Fruit fly (Drosophila melanogaster) whole organism, embryonic: Measurements from ENCODE around the gene HisCl1.

Experiments
- Atf-2 ChIP-seq: fragments of 200-800 bp; sonication (Bioruptor generic); optimal IDR thresholded peaks from 2 replicates; lab custom pipeline; 2016; ENCODE audit warnings: missing biosample characterization, missing genetic modification characterization
- B-H2 ChIP-seq: fragments of 200-800 bp; sonication (Bioruptor generic); optimal IDR thresholded peaks from 2 replicates; lab custom pipeline; 2018; ENCODE audit warnings: missing biosample characterization, mild to moderate bottlenecking, missing genetic modification characterization
- BEAF-32 ChIP-seq: fragments of 200-800 bp; sonication (Bioruptor generic); optimal IDR thresholded peaks from 3 replicates; lab custom pipeline; 2017; ENCODE audit warnings: missing biosample characterization, missing genetic modification characterization, mild to moderate bottlenecking, moderate library complexity, missing genetic modification reagents
- CG10565 ChIP-seq: fragments of 200-800 bp; sonication (Bioruptor generic); optimal IDR thresholded peaks from 3 replicates; lab custom pipeline; 2016; ENCODE audit warnings: missing biosample characterization, mild to moderate bottlenecking, missing genetic modification characterization
- CG10959 ChIP-seq: fragments of 200-800 bp; sonication (Bioruptor generic); IDR thresholded peaks from 2 replicates; pipeline ENCODE4 v1.3.6; 2022; ENCODE audit warnings: missing biosample characterization, missing genetic modification characterization
- CG12219 ChIP-seq: fragments of 200-800 bp; sonication (Bioruptor generic); optimal IDR thresholded peaks from 3 replicates; lab custom pipeline; 2018; ENCODE audit warnings: missing biosample characterization, mild to moderate bottlenecking, missing genetic modification characterization
- CG12659 ChIP-seq: fragments of 200-800 bp; sonication (Bioruptor generic); optimal IDR thresholded peaks from 3 replicates; lab custom pipeline; 2017; ENCODE audit warnings: mild to moderate bottlenecking, missing biosample characterization, missing genetic modification reagents, missing genetic modification characterization
- CG14014 ChIP-seq: fragments of 200-800 bp; sonication (Bioruptor generic); IDR thresholded peaks from 2 replicates; pipeline ENCODE4 v1.3.6; 2022; ENCODE audit warnings: missing biosample characterization, missing genetic modification characterization
- CG15601 ChIP-seq: fragments of 200-800 bp; sonication (Bioruptor generic); optimal IDR thresholded peaks from 3 replicates; lab custom pipeline; 2019; ENCODE audit warnings: missing biosample characterization, mild to moderate bottlenecking, missing genetic modification characterization, moderate library complexity
- CG16813 ChIP-seq: fragments of 200-800 bp; sonication (Bioruptor generic); IDR thresholded peaks from 3 replicates; pipeline ENCODE4 v1.3.6; 2022; ENCODE audit warnings: missing biosample characterization, missing genetic modification characterization; ENCODE audit not compliant: partially characterized antibody
- CG17186 ChIP-seq: fragments of 200-800 bp; sonication (Bioruptor generic); optimal IDR thresholded peaks from 3 replicates; lab custom pipeline; 2017; ENCODE audit warnings: missing biosample characterization, missing genetic modification reagents, missing genetic modification characterization
- CG17829 ChIP-seq: fragments of 200-800 bp; optimal IDR thresholded peaks from 2 replicates; lab custom pipeline; 2019; ENCODE audit warnings: missing biosample characterization, mild to moderate bottlenecking, missing genetic modification characterization, moderate library complexity
- CG30403 ChIP-seq: fragments of 200-800 bp; sonication (Bioruptor generic); optimal IDR thresholded peaks from 3 replicates; lab custom pipeline; 2016; ENCODE audit warnings: missing biosample characterization, missing genetic modification characterization
- CG32767 ChIP-seq: fragments of 200-800 bp; sonication (Bioruptor generic); IDR thresholded peaks from 2 replicates; pipeline ENCODE4 v1.3.6; 2022; ENCODE audit warnings: missing biosample characterization, missing genetic modification characterization
- CG34224 ChIP-seq: fragments of 200-800 bp; sonication (Bioruptor generic); IDR thresholded peaks from 3 replicates; pipeline ENCODE4 v1.3.6; 2022; ENCODE audit warnings: missing biosample characterization, missing genetic modification characterization; ENCODE audit not compliant: partially characterized antibody
- CG34376 ChIP-seq: fragments of 200-800 bp; sonication (Bioruptor generic); optimal IDR thresholded peaks from 2 replicates; lab custom pipeline; 2018; ENCODE audit warnings: missing biosample characterization, mild to moderate bottlenecking, missing genetic modification characterization
- CG3847 ChIP-seq: fragments of 200-800 bp; sonication (Bioruptor generic); IDR thresholded peaks from 2 replicates; pipeline ENCODE4 v1.3.6; 2022; ENCODE audit warnings: missing biosample characterization, missing genetic modification characterization
- CG4617 ChIP-seq: fragments of 200-800 bp; sonication (Bioruptor generic); optimal IDR thresholded peaks from 3 replicates; lab custom pipeline; 2016; ENCODE audit warnings: missing biosample characterization, missing genetic modification characterization, borderline replicate concordance
- CG4730 ChIP-seq: fragments of 200-800 bp; sonication (Bioruptor generic); IDR thresholded peaks from 2 replicates; pipeline ENCODE4 v1.3.6; 2022; ENCODE audit warnings: missing biosample characterization, missing genetic modification characterization
- CG7928 ChIP-seq: fragments of 200-800 bp; sonication (Bioruptor generic); optimal IDR thresholded peaks from 2 replicates; lab custom pipeline; 2017; ENCODE audit warnings: missing biosample characterization, mild to moderate bottlenecking, missing genetic modification characterization
- CG7987 ChIP-seq: fragments of 200-800 bp; sonication (Bioruptor generic); optimal IDR thresholded peaks from 2 replicates; lab custom pipeline; 2018; ENCODE audit warnings: missing biosample characterization, mild to moderate bottlenecking, missing genetic modification characterization, moderate library complexity
- Dfd ChIP-seq, 2 experiments: fragments of >200 bp; optimal IDR thresholded peaks; 2 replicates each; lab custom pipeline; 2017; ENCODE audit warnings: missing biosample characterization in 2 of 2, missing genetic modification characterization in 2 of 2
- Dp ChIP-seq: fragments of 200-800 bp; sonication (Bioruptor generic); optimal IDR thresholded peaks from 2 replicates; lab custom pipeline; 2018; ENCODE audit warnings: missing biosample characterization, mild to moderate bottlenecking, missing genetic modification characterization, moderate library complexity
- Dref ChIP-seq: fragments of 200-800 bp; sonication (Bioruptor generic); IDR thresholded peaks from 2 replicates; pipeline ENCODE4 v1.3.6; 2022; ENCODE audit warnings: missing biosample characterization, missing genetic modification characterization
- GATAe ChIP-seq: fragments of 200-800 bp; sonication (Bioruptor generic); conservative IDR thresholded peaks from 2 replicates; pipeline ENCODE4 v1.3.6; 2022; ENCODE audit warnings: missing biosample characterization, missing genetic modification characterization
- HLH4C ChIP-seq: fragments of 200-800 bp; sonication (Bioruptor generic); IDR thresholded peaks from 3 replicates; pipeline ENCODE4 v1.3.6; 2022; ENCODE audit warnings: missing biosample characterization, missing genetic modification characterization; ENCODE audit not compliant: partially characterized antibody
- Hr3 ChIP-seq: fragments of 200-800 bp; sonication (Bioruptor generic); optimal IDR thresholded peaks from 3 replicates; lab custom pipeline; 2016; ENCODE audit warnings: missing biosample characterization, missing genetic modification characterization
- MBD-R2 ChIP-seq: fragments of 200-800 bp; sonication (Bioruptor generic); IDR thresholded peaks from 2 replicates; pipeline ENCODE4 v1.3.6; 2022; ENCODE audit warnings: missing biosample characterization, missing genetic modification characterization
- MESR4 ChIP-seq: fragments of 200-800 bp; sonication (Bioruptor generic); optimal IDR thresholded peaks from 2 replicates; lab custom pipeline; 2018; ENCODE audit warnings: missing biosample characterization, mild to moderate bottlenecking, missing genetic modification characterization, moderate library complexity
- Max ChIP-seq: fragments of 200-800 bp; sonication (Bioruptor generic); optimal IDR thresholded peaks from 2 replicates; lab custom pipeline; 2016; ENCODE audit warnings: missing biosample characterization, mild to moderate bottlenecking, missing genetic modification characterization
- Myb ChIP-seq: fragments of 200-800 bp; sonication (Bioruptor generic); optimal IDR thresholded peaks from 2 replicates; lab custom pipeline; 2016; ENCODE audit warnings: missing biosample characterization, missing genetic modification characterization
- Optix ChIP-seq: fragments of 200-800 bp; sonication (Bioruptor generic); IDR thresholded peaks from 3 replicates; pipeline ENCODE4 v1.3.6; 2022; ENCODE audit warnings: missing biosample characterization, missing genetic modification characterization
- Rfx ChIP-seq: fragments of 200-800 bp; sonication (Bioruptor generic); IDR thresholded peaks from 2 replicates; pipeline ENCODE4 v1.3.6; 2022; ENCODE audit warnings: missing biosample characterization, missing genetic modification characterization
- Sin3A ChIP-seq: fragments of >200 bp; optimal IDR thresholded peaks from 2 replicates; lab custom pipeline; 2018
- YL-1 ChIP-seq: fragments of 200-800 bp; sonication (Bioruptor generic); optimal IDR thresholded peaks from 3 replicates; lab custom pipeline; 2017; ENCODE audit warnings: missing biosample characterization, mild to moderate bottlenecking, missing genetic modification characterization
- amos ChIP-seq: fragments of 200-800 bp; sonication (Bioruptor generic); IDR thresholded peaks from 2 replicates; pipeline ENCODE4 v1.3.6; 2022; ENCODE audit warnings: missing biosample characterization, missing genetic modification characterization; ENCODE audit not compliant: partially characterized antibody
- dimm ChIP-seq: fragments of 200-800 bp; sonication (Bioruptor generic); IDR thresholded peaks from 2 replicates; pipeline ENCODE4 v1.3.6; 2022; ENCODE audit warnings: missing biosample characterization, missing genetic modification characterization
- ems ChIP-seq: fragments of 200-800 bp; sonication (Bioruptor generic); optimal IDR thresholded peaks from 3 replicates; lab custom pipeline; 2016; ENCODE audit warnings: missing biosample characterization, missing genetic modification characterization
- kni ChIP-seq: fragments of 200-800 bp; sonication (Bioruptor generic); optimal IDR thresholded peaks from 3 replicates; lab custom pipeline; 2017; ENCODE audit warnings: mild to moderate bottlenecking, missing biosample characterization, missing genetic modification reagents, missing genetic modification characterization
- lola ChIP-seq, 3 experiments: fragments of >200 bp in 2 of 3; fragments of 200-800 bp in 1 of 3; sonication (Bioruptor generic) in 1 of 3; optimal IDR thresholded peaks; 2 replicates each; lab custom pipeline; 2017 to 2019; ENCODE audit warnings: missing biosample characterization in 3 of 3, missing genetic modification characterization in 3 of 3, mild to moderate bottlenecking in 1 of 3, moderate library complexity in 1 of 3
- nerfin-2 ChIP-seq: fragments of 200-800 bp; sonication (Bioruptor generic); IDR thresholded peaks from 2 replicates; pipeline ENCODE4 v1.3.6; 2022; ENCODE audit warnings: missing biosample characterization, missing genetic modification characterization; ENCODE audit not compliant: partially characterized antibody
- peb ChIP-seq: fragments of 200-800 bp; sonication (Bioruptor generic); IDR thresholded peaks from 2 replicates; pipeline ENCODE4 v1.3.6; 2022; ENCODE audit warnings: missing biosample characterization, missing genetic modification characterization
- pho ChIP-seq: fragments of 200-800 bp; sonication (Bioruptor generic); optimal IDR thresholded peaks from 2 replicates; lab custom pipeline; 2016; ENCODE audit warnings: missing biosample characterization, missing genetic modification characterization
- pum ChIP-seq: fragments of 200-800 bp; sonication (Bioruptor generic); optimal IDR thresholded peaks from 2 replicates; lab custom pipeline; 2016; ENCODE audit warnings: missing biosample characterization, missing genetic modification characterization
- repo ChIP-seq: fragments of 200-800 bp; sonication (Bioruptor generic); optimal IDR thresholded peaks from 2 replicates; lab custom pipeline; 2016; ENCODE audit warnings: missing biosample characterization, missing genetic modification characterization
- scrt ChIP-seq: fragments of 200-800 bp; sonication (Bioruptor generic); optimal IDR thresholded peaks from 2 replicates; lab custom pipeline; 2018; ENCODE audit warnings: missing biosample characterization, mild to moderate bottlenecking, missing genetic modification characterization, moderate library complexity
- stwl ChIP-seq: fragments of 200-800 bp; sonication (Bioruptor generic); optimal IDR thresholded peaks from 3 replicates; lab custom pipeline; 2018; ENCODE audit warnings: missing biosample characterization, mild to moderate bottlenecking, missing genetic modification characterization, moderate library complexity
- vnd ChIP-seq: fragments of 200-800 bp; sonication (Bioruptor generic); IDR thresholded peaks from 3 replicates; pipeline ENCODE4 v1.3.6; 2022; ENCODE audit warnings: missing biosample characterization, missing genetic modification characterization; ENCODE audit not compliant: partially characterized antibody
- zen2 ChIP-seq: fragments of 200-800 bp; sonication (Bioruptor generic); IDR thresholded peaks from 3 replicates; pipeline ENCODE4 v1.3.6; 2022; ENCODE audit warnings: missing biosample characterization, missing genetic modification characterization; ENCODE audit not compliant: partially characterized antibody
- zfh2 ChIP-seq: fragments of 200-800 bp; sonication (Bioruptor generic); optimal IDR thresholded peaks from 2 replicates; lab custom pipeline; 2016; ENCODE audit warnings: missing biosample characterization, missing genetic modification characterization

Gene HisCl1

DNA sequence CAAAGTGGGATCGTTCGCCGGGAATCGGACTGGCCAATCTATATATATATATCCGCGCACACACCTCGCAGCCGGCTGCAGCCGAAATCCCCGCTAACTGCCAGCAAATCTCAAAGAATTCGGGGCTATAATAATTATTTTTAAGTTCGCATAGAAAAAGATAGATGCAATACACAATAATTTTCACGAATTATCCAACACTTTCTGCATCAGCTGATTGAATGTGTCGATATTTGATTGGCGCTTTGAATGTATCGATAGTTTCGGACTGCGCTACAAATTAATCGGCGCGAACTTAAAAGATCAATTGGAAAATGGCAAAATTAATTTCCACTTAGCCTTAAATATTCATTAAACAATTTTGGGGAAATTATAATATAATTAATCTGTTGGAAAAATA, 9.8 kb downstream of the HisCl1 start, which contains the start of gene Sbf (continued):
- TF ChIP-seq CG14014 (GFP tag; lab: Robert Waterston, UW) = 0 out of 2 replicates have a peak, but pooled peaks have one; percentile 8
- TF ChIP-seq nerfin-2 (GFP tag; lab: Robert Waterston, UW) = peak; percentile 44
- TF ChIP-seq CG34224 (GFP tag; lab: Robert Waterston, UW) = peak; percentile 91
- TF ChIP-seq CG12659 (GFP tag; lab: Kevin White, UChicago) = peak; percentile 45
- no peak for TF ChIP-seq GATAe (GFP tag; lab: Robert Waterston, UW)
- peak; percentile 6 for TF ChIP-seq repo (GFP tag; lab: Kevin White, UChicago)
- TF ChIP-seq Hr3 = no peak
- no peak for TF ChIP-seq lola (GFP tag; optimal IDR thresholded peaks at IDR 0.05; lab: Kevin White, UChicago)
- TF ChIP-seq B-H2 (GFP tag; lab: Kevin White, UChicago) = peak; percentile 57
- TF ChIP-seq CG7928 (GFP tag; lab: Kevin White, UChicago) = no peak
- no peak for TF ChIP-seq CG10959 (GFP tag; lab: Robert Waterston, UW)
- TF ChIP-seq amos (GFP tag; lab: Robert Waterston, UW) = peak; percentile 92
- TF ChIP-seq CG34376 (GFP tag; lab: Kevin White, UChicago) = peak; percentile 41
- TF ChIP-seq Sin3A (lab: Kevin White, UChicago) = peak; percentile 37
- TF ChIP-seq stwl = peak; percentile 79
- no peak for TF ChIP-seq CG15601
- peak; percentile 87 for TF ChIP-seq BEAF-32
- peak; percentile 71 for TF ChIP-seq MESR4 (GFP tag; lab: Kevin White, UChicago)
- TF ChIP-seq ems (GFP tag; lab: Kevin White, UChicago) = peak; percentile 3
- peak; percentile 33 for TF ChIP-seq CG30403 (GFP tag; lab: Kevin White, UChicago)
- TF ChIP-seq CG17186 (GFP tag; lab: Kevin White, UChicago) = peak; percentile 85
- no peak for TF ChIP-seq CG12219 (GFP tag; lab: Kevin White, UChicago)
- TF ChIP-seq CG7987 (GFP tag; lab: Kevin White, UChicago) = peak; percentile 15
- TF ChIP-seq CG3847 (GFP tag; lab: Robert Waterston, UW) = peak; percentile 58; the same call in 1 of the 2 replicates
- peak; percentile 37; the same call in 1 of the 2 replicates for TF ChIP-seq CG32767
- TF ChIP-seq pho = peak; percentile 28
- no peak for TF ChIP-seq pum (GFP tag; lab: Kevin White, UChicago)
- no peak for TF ChIP-seq peb (GFP tag; lab: Robert Waterston, UW)
- peak; percentile 17 for TF ChIP-seq Max
- peak; percentile 66; the same call in 2 of the 3 replicates for TF ChIP-seq zen2 (GFP tag; lab: Robert Waterston, UW)
- TF ChIP-seq CG4617 (GFP tag; lab: Kevin White, UChicago) = peak; percentile 76
- TF ChIP-seq Myb (GFP tag; lab: Kevin White, UChicago) = peak; percentile 11
- peak; percentile 98 for TF ChIP-seq Dp
- no peak for TF ChIP-seq zfh2 (GFP tag; lab: Kevin White, UChicago)
- TF ChIP-seq kni (GFP tag; lab: Kevin White, UChicago) = no peak
- TF ChIP-seq Rfx (GFP tag; lab: Robert Waterston, UW) = peak; percentile 22; the same call in 1 of the 2 replicates
- TF ChIP-seq MBD-R2 (GFP tag; lab: Robert Waterston, UW) = peak; percentile 79
- peak; percentile 68 for TF ChIP-seq vnd (GFP tag; lab: Robert Waterston, UW)
- TF ChIP-seq Dref (GFP tag; lab: Robert Waterston, UW) = peak; percentile 92
- TF ChIP-seq HLH4C (GFP tag; lab: Robert Waterston, UW) = peak; percentile 76
- no peak for TF ChIP-seq Dfd (GFP tag; optimal IDR thresholded peaks at IDR 0.05; lab: Kevin White, UChicago)
- TF ChIP-seq CG4730 (GFP tag; lab: Robert Waterston, UW) = no peak
- TF ChIP-seq Optix (GFP tag; lab: Robert Waterston, UW) = no peak
- TF ChIP-seq Atf-2 = no peak
- peak; percentile 94 for TF ChIP-seq YL-1 (GFP tag; lab: Kevin White, UChicago)
- no peak for TF ChIP-seq dimm (GFP tag; lab: Robert Waterston, UW)
- TF ChIP-seq CG17829 (tag; lab: Kevin White, UChicago) = peak; percentile 25
- TF ChIP-seq scrt (GFP tag; lab: Kevin White, UChicago) = no peak
- TF ChIP-seq CG10565 (GFP tag; lab: Kevin White, UChicago) = no peak
- peak; percentile 83 for TF ChIP-seq CG16813 (GFP tag; lab: Robert Waterston, UW)
